Worm (Caenorhabditis elegans) whole organism, young adult: ENCODE results near the gene lido-14.

Source experiments
- T07F8.4 ChIP-seq: sonication (generic microtip); optimal IDR thresholded peaks from 2 replicates; lab custom pipeline; 2016; ENCODE audit warnings: mild to moderate bottlenecking, missing genetic modification characterization, moderate library complexity, missing compliant biosample characterization
- bed-1 ChIP-seq: fragments of 200-800 bp; sonication (Bioruptor generic); IDR thresholded peaks from 2 replicates; pipeline ENCODE4 v1.3.6; 2022; ENCODE audit warnings: missing genetic modification reagents, missing genetic modification characterization, missing compliant biosample characterization
- die-1 ChIP-seq: sonication (generic microtip); optimal IDR thresholded peaks from 2 replicates; lab custom pipeline; 2016; ENCODE audit warnings: missing genotype, mild to moderate bottlenecking, missing genetic modification characterization, missing compliant biosample characterization

ce11 chrII:3373875-3374274 lies 14.9 kb downstream of the lido-14 start:
- no peak for TF ChIP-seq die-1
- no peak for TF ChIP-seq bed-1 (GFP tag; lab: Robert Waterston, UW)
- no peak for TF ChIP-seq T07F8.4
